Worm (Caenorhabditis elegans) whole organism, late embryonic: ENCODE data around the gene abhd-3.1.

Experiments used
- Y22D7AL.16 ChIP-seq: sonication (generic microtip); optimal IDR thresholded peaks from 2 replicates; lab custom pipeline; 2016; ENCODE audit warnings: missing genetic modification characterization, missing compliant biosample characterization
- ceh-14 ChIP-seq: sonication (generic microtip); optimal IDR thresholded peaks from 2 replicates; lab custom pipeline; 2016; ENCODE audit warnings: missing genotype, missing genetic modification characterization, missing compliant biosample characterization
- ceh-18 ChIP-seq: sonication (generic microtip); optimal IDR thresholded peaks from 2 replicates; lab custom pipeline; 2016; ENCODE audit warnings: missing genetic modification characterization, missing compliant biosample characterization
- ceh-31 ChIP-seq: sonication (generic microtip); optimal IDR thresholded peaks from 2 replicates; lab custom pipeline; 2016; ENCODE audit warnings: missing genetic modification characterization, missing compliant biosample characterization
- ceh-34 ChIP-seq: sonication (generic microtip); optimal IDR thresholded peaks from 2 replicates; lab custom pipeline; 2016; ENCODE audit warnings: mild to moderate bottlenecking, missing genetic modification characterization, missing compliant biosample characterization
- ceh-9 ChIP-seq: sonication (generic microtip); optimal IDR thresholded peaks from 2 replicates; lab custom pipeline; 2016; ENCODE audit warnings: mild to moderate bottlenecking, missing genetic modification characterization, inconsistent platforms, missing compliant biosample characterization
- dmd-4 ChIP-seq: sonication (generic microtip); optimal IDR thresholded peaks from 2 replicates; lab custom pipeline; 2016; ENCODE audit warnings: borderline replicate concordance, missing genetic modification characterization, missing compliant biosample characterization
- lim-6 ChIP-seq: sonication (generic microtip); optimal IDR thresholded peaks from 2 replicates; lab custom pipeline; 2016; ENCODE audit warnings: missing genetic modification characterization, missing compliant biosample characterization
- npax-4 ChIP-seq: sonication (generic microtip); optimal IDR thresholded peaks from 2 replicates; lab custom pipeline; 2016; ENCODE audit warnings: missing genetic modification characterization, missing compliant biosample characterization
- pqm-1 ChIP-seq: sonication (generic microtip); optimal IDR thresholded peaks from 2 replicates; lab custom pipeline; 2016; ENCODE audit warnings: missing genetic modification characterization, missing compliant biosample characterization
- rnt-1 ChIP-seq: sonication (generic microtip); optimal IDR thresholded peaks from 2 replicates; lab custom pipeline; 2016; ENCODE audit warnings: missing genetic modification characterization, missing compliant biosample characterization
- sox-2 ChIP-seq: fragments of 200-800 bp; sonication (Bioruptor generic); IDR thresholded peaks from 2 replicates; pipeline ENCODE4 v1.3.6; 2022; ENCODE audit warnings: missing genetic modification reagents, missing genetic modification characterization, missing compliant biosample characterization
- sox-4 ChIP-seq: sonication (generic microtip); optimal IDR thresholded peaks from 2 replicates; lab custom pipeline; 2017; ENCODE audit warnings: mild to moderate bottlenecking, missing genetic modification characterization, inconsistent platforms, missing compliant biosample characterization
- tbx-2 ChIP-seq: sonication (generic microtip); optimal IDR thresholded peaks from 2 replicates; lab custom pipeline; 2016; ENCODE audit warnings: missing genetic modification characterization, missing compliant biosample characterization

DNA sequence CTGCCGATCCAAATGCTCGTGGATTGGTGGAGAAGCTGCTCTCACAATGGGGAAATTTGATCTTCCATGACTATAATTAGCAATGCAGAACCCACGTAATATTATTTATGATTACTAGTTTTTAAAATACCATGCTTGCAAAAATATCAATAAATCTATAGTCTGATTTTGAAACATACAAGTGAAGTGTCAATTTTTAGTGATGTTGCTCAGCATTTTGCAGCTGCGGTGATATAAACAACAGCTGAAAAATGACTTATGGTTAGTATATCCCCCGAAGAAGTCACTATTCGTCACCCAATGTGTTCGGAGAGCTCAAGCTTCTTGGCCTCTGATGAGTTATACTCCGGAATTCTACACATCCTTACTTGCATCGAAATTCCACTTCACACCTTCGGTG is 3.5 kb downstream of the abhd-3.1 start, which contains the start of gene srh-172:
- TF ChIP-seq pqm-1 (tag; lab: Kevin White, UChicago) = no peak
- no peak for TF ChIP-seq npax-4
- no peak for TF ChIP-seq sox-2 (GFP tag; lab: Robert Waterston, UW)
- TF ChIP-seq ceh-34 (tag; lab: Kevin White, UChicago) = no peak
- TF ChIP-seq dmd-4 = no peak
- TF ChIP-seq ceh-31 (tag; lab: Kevin White, UChicago) = no peak
- TF ChIP-seq ceh-18 (tag; lab: Kevin White, UChicago) = no peak
- TF ChIP-seq ceh-9 (tag; lab: Kevin White, UChicago) = no peak
- TF ChIP-seq sox-4 (tag; lab: Kevin White, UChicago) = no peak
- no peak for TF ChIP-seq tbx-2
- no peak for TF ChIP-seq rnt-1 (tag; lab: Kevin White, UChicago)
- no peak for TF ChIP-seq ceh-14 (tag; lab: Kevin White, UChicago)
- no peak for TF ChIP-seq lim-6
- TF ChIP-seq Y22D7AL.16 = no peak
